Fruit fly (Drosophila melanogaster) whole organism, embryonic: ENCODE results near the gene Ogdh.

Experiments used
- CG10267 ChIP-seq: fragments of 200-800 bp; sonication (Bioruptor generic); optimal IDR thresholded peaks from 2 replicates; lab custom pipeline; 2018; ENCODE audit warnings: missing biosample characterization, mild to moderate bottlenecking, missing genetic modification characterization, moderate library complexity
- CG10321 ChIP-seq: fragments of 200-800 bp; sonication (Bioruptor generic); IDR thresholded peaks from 2 replicates; pipeline ENCODE4 v1.3.6; 2022; ENCODE audit warnings: missing biosample characterization, missing genetic modification characterization
- CG12155 ChIP-seq: fragments of 200-800 bp; sonication (Bioruptor generic); optimal IDR thresholded peaks from 3 replicates; lab custom pipeline; 2016; ENCODE audit warnings: missing biosample characterization, missing genetic modification characterization
- CG13296 ChIP-seq: fragments of 200-800 bp; sonication (Bioruptor generic); optimal IDR thresholded peaks from 3 replicates; lab custom pipeline; 2018; ENCODE audit warnings: missing biosample characterization, mild to moderate bottlenecking, missing genetic modification characterization
- CG13424 ChIP-seq: fragments of 200-800 bp; sonication (Bioruptor generic); optimal IDR thresholded peaks from 2 replicates; lab custom pipeline; 2019; ENCODE audit warnings: missing biosample characterization, mild to moderate bottlenecking, missing genetic modification characterization, moderate library complexity
- CG14050 ChIP-seq: fragments of 200-800 bp; sonication (Bioruptor generic); IDR thresholded peaks from 3 replicates; pipeline ENCODE4 v1.3.6; 2022; ENCODE audit warnings: missing biosample characterization, missing genetic modification characterization
- CG1529 ChIP-seq: fragments of 200-800 bp; sonication (Bioruptor generic); optimal IDR thresholded peaks from 3 replicates; lab custom pipeline; 2018; ENCODE audit warnings: missing biosample characterization, missing genetic modification characterization
- CG1602 ChIP-seq: fragments of 200-800 bp; sonication (Bioruptor generic); optimal IDR thresholded peaks from 3 replicates; lab custom pipeline; 2016; ENCODE audit warnings: missing biosample characterization, missing genetic modification characterization
- CG1792 ChIP-seq: fragments of 200-800 bp; sonication (Bioruptor generic); optimal IDR thresholded peaks from 2 replicates; lab custom pipeline; 2016; ENCODE audit warnings: missing biosample characterization, missing genetic modification characterization
- CG18619 ChIP-seq: fragments of 200-800 bp; sonication (Bioruptor generic); optimal IDR thresholded peaks from 3 replicates; lab custom pipeline; 2017; ENCODE audit warnings: missing biosample characterization, mild to moderate bottlenecking, missing genetic modification characterization
- CG3281 ChIP-seq: fragments of 200-800 bp; sonication (Bioruptor generic); optimal IDR thresholded peaks from 3 replicates; lab custom pipeline; 2017; ENCODE audit warnings: missing biosample characterization, mild to moderate bottlenecking, missing genetic modification characterization
- CG3726 ChIP-seq: fragments of 200-800 bp; sonication (Bioruptor generic); IDR thresholded peaks from 3 replicates; pipeline ENCODE4, ENCODE4 v1.3.6; 2022; ENCODE audit warnings: missing biosample characterization, missing genetic modification characterization
- CG3847 ChIP-seq: fragments of 200-800 bp; sonication (Bioruptor generic); IDR thresholded peaks from 2 replicates; pipeline ENCODE4 v1.3.6; 2022; ENCODE audit warnings: missing biosample characterization, missing genetic modification characterization
- CG4730 ChIP-seq: fragments of 200-800 bp; sonication (Bioruptor generic); IDR thresholded peaks from 2 replicates; pipeline ENCODE4 v1.3.6; 2022; ENCODE audit warnings: missing biosample characterization, missing genetic modification characterization
- CG6272 ChIP-seq: fragments of 200-800 bp; sonication (Bioruptor generic); IDR thresholded peaks from 2 replicates; pipeline ENCODE4 v1.3.6; 2022; ENCODE audit warnings: missing biosample characterization, missing genetic modification characterization
- CG7987 ChIP-seq: fragments of 200-800 bp; sonication (Bioruptor generic); optimal IDR thresholded peaks from 2 replicates; lab custom pipeline; 2018; ENCODE audit warnings: missing biosample characterization, mild to moderate bottlenecking, missing genetic modification characterization, moderate library complexity
- CG9817 ChIP-seq: fragments of 200-800 bp; sonication (Bioruptor generic); optimal IDR thresholded peaks from 2 replicates; lab custom pipeline; 2018; ENCODE audit warnings: missing biosample characterization, mild to moderate bottlenecking, missing genetic modification characterization, moderate library complexity
- CHES-1-like ChIP-seq: fragments of 200-800 bp; sonication (Bioruptor generic); optimal IDR thresholded peaks from 2 replicates; lab custom pipeline; 2016; ENCODE audit warnings: missing biosample characterization, missing genetic modification characterization
- Camta ChIP-seq: fragments of 200-800 bp; sonication (Bioruptor generic); optimal IDR thresholded peaks from 2 replicates; lab custom pipeline; 2016; ENCODE audit warnings: missing biosample characterization, missing genetic modification characterization
- D19A ChIP-seq: fragments of 200-800 bp; optimal IDR thresholded peaks from 3 replicates; lab custom pipeline; 2019; ENCODE audit warnings: missing biosample characterization, mild to moderate bottlenecking, missing genetic modification characterization, moderate library complexity
- Deaf1 ChIP-seq: fragments of 200-800 bp; optimal IDR thresholded peaks from 3 replicates; lab custom pipeline; 2019; ENCODE audit warnings: missing biosample characterization, mild to moderate bottlenecking, missing genetic modification characterization, moderate library complexity
- GATAe ChIP-seq: fragments of 200-800 bp; sonication (Bioruptor generic); conservative IDR thresholded peaks from 2 replicates; pipeline ENCODE4 v1.3.6; 2022; ENCODE audit warnings: missing biosample characterization, missing genetic modification characterization
- HLH3B ChIP-seq: fragments of 200-800 bp; sonication (Bioruptor generic); IDR thresholded peaks from 2 replicates; pipeline ENCODE4 v1.3.6; 2022; ENCODE audit warnings: missing biosample characterization, missing genetic modification characterization
- Jarid2 ChIP-seq: fragments of 200-800 bp; sonication (Bioruptor generic); optimal IDR thresholded peaks from 3 replicates; lab custom pipeline; 2017; ENCODE audit warnings: mild to moderate bottlenecking, missing biosample characterization, missing genetic modification reagents, missing genetic modification characterization
- Med ChIP-seq: fragments of 200-800 bp; sonication (Bioruptor generic); peaks from one replicate; lab custom pipeline; 2016; ENCODE audit warnings: missing biosample characterization, missing genetic modification characterization, mild to moderate bottlenecking, inconsistent platforms, moderate library complexity
- Nf-YC ChIP-seq: fragments of 200-800 bp; optimal IDR thresholded peaks from 3 replicates; lab custom pipeline; 2019; ENCODE audit warnings: missing biosample characterization, mild to moderate bottlenecking, missing genetic modification characterization, moderate library complexity
- NfI ChIP-seq: fragments of 200-800 bp; sonication (Bioruptor generic); optimal IDR thresholded peaks from 3 replicates; lab custom pipeline; 2018; ENCODE audit warnings: missing biosample characterization, mild to moderate bottlenecking, missing genetic modification characterization, moderate library complexity
- Rfx ChIP-seq: fragments of 200-800 bp; sonication (Bioruptor generic); IDR thresholded peaks from 2 replicates; pipeline ENCODE4 v1.3.6; 2022; ENCODE audit warnings: missing biosample characterization, missing genetic modification characterization
- Xbp1 ChIP-seq: fragments of 200-800 bp; sonication (Bioruptor generic); optimal IDR thresholded peaks from 3 replicates; lab custom pipeline; 2016; ENCODE audit warnings: missing biosample characterization, mild to moderate bottlenecking, missing genetic modification characterization
- ash1 ChIP-seq: fragments of 200-800 bp; sonication (Bioruptor generic); optimal IDR thresholded peaks from 2 replicates; lab custom pipeline; 2018; ENCODE audit warnings: missing biosample characterization, mild to moderate bottlenecking, missing genetic modification characterization
- bab2 ChIP-seq: fragments of 200-800 bp; sonication (Bioruptor generic); optimal IDR thresholded peaks from 2 replicates; lab custom pipeline; 2016; ENCODE audit warnings: missing biosample characterization, missing genetic modification characterization
- bbx ChIP-seq: fragments of 200-800 bp; sonication (Bioruptor generic); IDR thresholded peaks from 2 replicates; pipeline ENCODE4 v1.3.6; 2022; ENCODE audit warnings: missing biosample characterization, missing genetic modification characterization; ENCODE audit not compliant: partially characterized antibody
- bcd ChIP-seq: fragments of 200-800 bp; sonication (Bioruptor generic); optimal IDR thresholded peaks from 2 replicates; lab custom pipeline; 2017; ENCODE audit warnings: missing biosample characterization, mild to moderate bottlenecking, missing genetic modification characterization
- bigmax ChIP-seq: fragments of 200-800 bp; sonication (Bioruptor generic); optimal IDR thresholded peaks from 2 replicates; lab custom pipeline; 2018; ENCODE audit warnings: missing biosample characterization, mild to moderate bottlenecking, missing genetic modification characterization
- cato ChIP-seq: fragments of 200-800 bp; sonication (Bioruptor generic); optimal IDR thresholded peaks from 2 replicates; lab custom pipeline; 2016; ENCODE audit warnings: missing biosample characterization, missing genetic modification characterization, borderline replicate concordance
- da ChIP-seq: fragments of 200-800 bp; sonication (Bioruptor generic); optimal IDR thresholded peaks from 2 replicates; lab custom pipeline; 2016; ENCODE audit warnings: missing biosample characterization, missing genetic modification characterization
- fu2 ChIP-seq: fragments of 200-800 bp; sonication (Bioruptor generic); optimal IDR thresholded peaks from 2 replicates; lab custom pipeline; 2016; ENCODE audit warnings: missing biosample characterization, missing genetic modification characterization
- gsb-n ChIP-seq: fragments of 200-800 bp; sonication (Bioruptor generic); optimal IDR thresholded peaks from 3 replicates; lab custom pipeline; 2018; ENCODE audit warnings: missing biosample characterization, mild to moderate bottlenecking, missing genetic modification characterization
- gt ChIP-seq: fragments of 200-800 bp; sonication (Bioruptor generic); IDR thresholded peaks from 2 replicates; pipeline ENCODE4 v1.3.6; 2022; ENCODE audit warnings: missing biosample characterization, missing genetic modification characterization
- kah ChIP-seq: fragments of 200-800 bp; sonication (Bioruptor generic); optimal IDR thresholded peaks from 2 replicates; lab custom pipeline; 2018; ENCODE audit warnings: missing biosample characterization, mild to moderate bottlenecking, missing genetic modification characterization
- klu ChIP-seq: fragments of 200-800 bp; sonication (Bioruptor generic); IDR thresholded peaks from 2 replicates; pipeline ENCODE4 v1.3.6; 2022; ENCODE audit warnings: missing biosample characterization, missing genetic modification characterization
- lab ChIP-seq: fragments of 200-800 bp; sonication (Bioruptor generic); optimal IDR thresholded peaks from 3 replicates; lab custom pipeline; 2017; ENCODE audit warnings: missing biosample characterization, missing genetic modification characterization, mild to moderate bottlenecking, moderate library complexity, missing genetic modification reagents
- mld ChIP-seq: fragments of 200-800 bp; sonication (Bioruptor generic); IDR thresholded peaks from 3 replicates; pipeline ENCODE4 v1.3.6; 2022; ENCODE audit warnings: missing biosample characterization, missing genetic modification characterization; ENCODE audit not compliant: partially characterized antibody
- nau ChIP-seq: fragments of 200-800 bp; sonication (Bioruptor generic); optimal IDR thresholded peaks from 3 replicates; lab custom pipeline; 2017; ENCODE audit warnings: missing biosample characterization, mild to moderate bottlenecking, missing genetic modification characterization, missing genetic modification reagents
- nom ChIP-seq: fragments of 200-800 bp; sonication (Bioruptor generic); optimal IDR thresholded peaks from 2 replicates; lab custom pipeline; 2017; ENCODE audit warnings: missing biosample characterization, missing genetic modification characterization, mild to moderate bottlenecking, moderate library complexity, missing genetic modification reagents
- onecut ChIP-seq: fragments of 200-800 bp; sonication (Bioruptor generic); IDR thresholded peaks from 2 replicates; pipeline ENCODE4 v1.3.6; 2022; ENCODE audit warnings: missing biosample characterization, missing genetic modification characterization
- org-1 ChIP-seq: fragments of 200-800 bp; sonication (Bioruptor generic); optimal IDR thresholded peaks from 2 replicates; lab custom pipeline; 2017; ENCODE audit warnings: missing biosample characterization, missing genetic modification characterization
- rib ChIP-seq: fragments of 200-800 bp; sonication (Bioruptor generic); IDR thresholded peaks from 2 replicates; pipeline ENCODE4 v1.3.6; 2022; ENCODE audit warnings: missing biosample characterization, missing genetic modification characterization
- row ChIP-seq: fragments of 200-800 bp; sonication (Bioruptor generic); IDR thresholded peaks from 3 replicates; pipeline ENCODE4 v1.3.6; 2022; ENCODE audit warnings: missing biosample characterization, missing genetic modification characterization
- slp2 ChIP-seq: fragments of 200-800 bp; sonication (Bioruptor generic); optimal IDR thresholded peaks from 2 replicates; lab custom pipeline; 2016; ENCODE audit warnings: missing biosample characterization, missing genetic modification characterization
- usp ChIP-seq: fragments of >200 bp; optimal IDR thresholded peaks from 2 replicates; lab custom pipeline; 2017; ENCODE audit warnings: missing biosample characterization, missing genetic modification characterization
- wek ChIP-seq: fragments of 200-800 bp; sonication (Bioruptor generic); optimal IDR thresholded peaks from 3 replicates; lab custom pipeline; 2018; ENCODE audit warnings: missing biosample characterization, mild to moderate bottlenecking, missing genetic modification characterization, moderate library complexity

Ogdh gene

dm6 chr3L:16989169-16989568 lies 34.5 kb downstream of the Ogdh start (continued):
- TF ChIP-seq Xbp1 (GFP tag; lab: Kevin White, UChicago) (no peak), CG3726 (GFP tag; lab: Robert Waterston, UW) (no peak), da (GFP tag; lab: Kevin White, UChicago) (no peak), CG1792 (GFP tag; lab: Kevin White, UChicago) (no peak), CG4730 (GFP tag; lab: Robert Waterston, UW) (no peak), rib (GFP tag; lab: Robert Waterston, UW) (no peak), CG10321 (GFP tag; lab: Robert Waterston, UW) (no peak), wek (GFP tag; lab: Kevin White, UChicago) (no peak), CG10267 (tag; lab: Kevin White, UChicago) (no peak), CG1602 (no peak), CG9817 (tag; lab: Kevin White, UChicago) (peak; percentile 10), bcd (GFP tag; lab: Kevin White, UChicago) (peak; percentile 40), nau (GFP tag; lab: Kevin White, UChicago) (no peak), CG18619 (GFP tag; lab: Kevin White, UChicago) (peak; percentile 40), Camta (GFP tag; lab: Kevin White, UChicago) (no peak), Deaf1 (tag; lab: Kevin White, UChicago) (peak; percentile 32), CG13424 (tag; lab: Kevin White, UChicago) (peak; percentile 62), lab (GFP tag; lab: Kevin White, UChicago) (peak; percentile 62), cato (GFP tag; lab: Kevin White, UChicago) (no peak), usp (GFP tag; lab: Kevin White, UChicago) (no peak), bigmax (GFP tag; lab: Kevin White, UChicago) (no peak), CG13296 (peak; percentile 25), bbx (GFP tag; lab: Robert Waterston, UW) (no peak), CHES-1-like (GFP tag; lab: Kevin White, UChicago) (no peak), CG3847 (0 out of 2 replicates have a peak, but pooled peaks have one; percentile 27), gt (GFP tag; lab: Robert Waterston, UW) (no peak), gsb-n (tag; lab: Kevin White, UChicago) (no peak), fu2 (no peak), CG14050 (GFP tag; lab: Robert Waterston, UW) (no peak), row (GFP tag; lab: Robert Waterston, UW) (peak; percentile 70), GATAe (no peak), CG6272 (GFP tag; lab: Robert Waterston, UW) (peak; percentile 10; the same call in 1 of the 2 replicates), Rfx (GFP tag; lab: Robert Waterston, UW) (peak; percentile 40), CG7987 (GFP tag; lab: Kevin White, UChicago) (no peak), Jarid2 (GFP tag; lab: Kevin White, UChicago) (no peak), Nf-YC (tag; lab: Kevin White, UChicago) (no peak), ash1 (GFP tag; lab: Kevin White, UChicago) (no peak), HLH3B (GFP tag; lab: Robert Waterston, UW) (no peak), NfI (GFP tag; lab: Kevin White, UChicago) (peak; percentile 40), CG3281 (GFP tag; lab: Kevin White, UChicago) (peak; percentile 45), bab2 (GFP tag; lab: Kevin White, UChicago) (no peak), klu (no peak), kah (GFP tag; lab: Kevin White, UChicago) (no peak), onecut (0 out of 2 replicates have a peak, but pooled peaks have one; percentile 12), org-1 (GFP tag; lab: Kevin White, UChicago) (peak; percentile 25), nom (GFP tag; lab: Kevin White, UChicago) (peak; percentile 59), CG12155 (GFP tag; lab: Kevin White, UChicago) (no peak), slp2 (GFP tag; lab: Kevin White, UChicago) (no peak), D19A (no peak), mld (no peak), Med (GFP tag; lab: Kevin White, UChicago) (peak; percentile 43), CG1529 (GFP tag; lab: Kevin White, UChicago) (no peak)
